Fruit fly (Drosophila melanogaster) whole organism, prepupa: ENCODE results near the gene CG4004.

ENCODE experiments used
- Blimp-1 ChIP-seq: fragments of 200-800 bp; sonication (Bioruptor generic); optimal IDR thresholded peaks from 3 replicates; lab custom pipeline; 2017; ENCODE audit warnings: missing biosample characterization, missing genetic modification characterization, mild to moderate bottlenecking, moderate library complexity, missing genetic modification reagents
- CG10669 ChIP-seq: fragments of 200-800 bp; sonication (Bioruptor generic); optimal IDR thresholded peaks from 3 replicates; lab custom pipeline; 2018; ENCODE audit warnings: missing biosample characterization, mild to moderate bottlenecking, missing genetic modification characterization, moderate library complexity
- CG11294 ChIP-seq: fragments of 200-800 bp; sonication (Bioruptor generic); IDR thresholded peaks from 2 replicates; pipeline ENCODE4 v1.3.6; 2022; ENCODE audit warnings: missing biosample characterization, missing genetic modification characterization
- CG11762 ChIP-seq: fragments of 200-800 bp; sonication (Bioruptor generic); optimal IDR thresholded peaks from 3 replicates; lab custom pipeline; 2016; ENCODE audit warnings: missing biosample characterization, missing genetic modification characterization; ENCODE audit not compliant: insufficient read depth
- CG11902 ChIP-seq: fragments of 200-800 bp; sonication (Bioruptor generic); optimal IDR thresholded peaks from 3 replicates; lab custom pipeline; 2016; ENCODE audit warnings: missing biosample characterization, missing genetic modification characterization
- CG16779 ChIP-seq: fragments of 200-800 bp; sonication (Bioruptor generic); optimal IDR thresholded peaks from 3 replicates; lab custom pipeline; 2017; ENCODE audit warnings: missing biosample characterization, mild to moderate bottlenecking, missing genetic modification characterization
- CG31627 ChIP-seq: fragments of 200-800 bp; sonication (Bioruptor generic); optimal IDR thresholded peaks from 3 replicates; lab custom pipeline; 2016; ENCODE audit warnings: missing biosample characterization, missing genetic modification characterization
- CG32006 ChIP-seq: fragments of 200-800 bp; sonication (Bioruptor generic); optimal IDR thresholded peaks from 3 replicates; lab custom pipeline; 2017; ENCODE audit warnings: missing biosample characterization, mild to moderate bottlenecking, missing genetic modification characterization
- CG3919 ChIP-seq: fragments of 200-800 bp; sonication (Bioruptor generic); optimal IDR thresholded peaks from 3 replicates; lab custom pipeline; 2016; ENCODE audit warnings: missing biosample characterization, missing genetic modification characterization
- CG4318 ChIP-seq: fragments of 200-800 bp; sonication (Bioruptor generic); optimal IDR thresholded peaks from 3 replicates; lab custom pipeline; 2017; ENCODE audit warnings: missing biosample characterization, mild to moderate bottlenecking, missing genetic modification characterization
- CG6163 ChIP-seq: fragments of 200-800 bp; sonication (Bioruptor generic); IDR thresholded peaks from 3 replicates; pipeline ENCODE4 v1.3.6; 2022; ENCODE audit warnings: missing biosample characterization, missing genetic modification characterization
- CG6276 ChIP-seq: fragments of 200-800 bp; sonication (Bioruptor generic); optimal IDR thresholded peaks from 2 replicates; lab custom pipeline; 2017; ENCODE audit warnings: missing biosample characterization, mild to moderate bottlenecking, missing genetic modification characterization
- CG6792 ChIP-seq: fragments of 200-800 bp; sonication (Bioruptor generic); optimal IDR thresholded peaks from 3 replicates; lab custom pipeline; 2016; ENCODE audit warnings: missing biosample characterization, missing genetic modification characterization
- CG7368 ChIP-seq: fragments of 200-800 bp; sonication (Bioruptor generic); optimal IDR thresholded peaks from 3 replicates; lab custom pipeline; 2016; ENCODE audit warnings: missing biosample characterization, missing genetic modification characterization
- CG8319 ChIP-seq: fragments of 200-800 bp; sonication (Bioruptor generic); optimal IDR thresholded peaks from 3 replicates; lab custom pipeline; 2016; ENCODE audit warnings: missing biosample characterization, missing genetic modification characterization
- CG8632 ChIP-seq: fragments of 200-800 bp; sonication (Bioruptor generic); optimal IDR thresholded peaks from 3 replicates; lab custom pipeline; 2016; ENCODE audit warnings: missing biosample characterization, missing genetic modification characterization
- CG9139 ChIP-seq: fragments of 200-800 bp; sonication (Bioruptor generic); optimal IDR thresholded peaks from 3 replicates; lab custom pipeline; 2017; ENCODE audit warnings: missing biosample characterization, mild to moderate bottlenecking, missing genetic modification characterization
- Eip75B ChIP-seq: fragments of 200-800 bp; sonication (Bioruptor generic); optimal IDR thresholded peaks from 3 replicates; lab custom pipeline; 2016; ENCODE audit warnings: missing biosample characterization, missing genetic modification characterization
- Eip78C ChIP-seq: fragments of 200-800 bp; sonication (Bioruptor generic); peaks from one replicate; lab custom pipeline; 2016; ENCODE audit warnings: missing biosample characterization, missing genetic modification characterization
- Eip93F ChIP-seq: fragments of 200-800 bp; sonication (Bioruptor generic); optimal IDR thresholded peaks from 2 replicates; lab custom pipeline; 2016; ENCODE audit warnings: missing biosample characterization, mild to moderate bottlenecking, missing genetic modification characterization
- Ets21C ChIP-seq: fragments of 200-800 bp; sonication (Bioruptor generic); optimal IDR thresholded peaks from 3 replicates; lab custom pipeline; 2016; ENCODE audit warnings: missing biosample characterization, missing genetic modification characterization
- Ets96B ChIP-seq: fragments of 200-800 bp; optimal IDR thresholded peaks from 2 replicates; lab custom pipeline; 2019; ENCODE audit warnings: missing biosample characterization, mild to moderate bottlenecking, missing genetic modification characterization, moderate library complexity
- Gug ChIP-seq: fragments of 200-800 bp; sonication (Bioruptor generic); IDR thresholded peaks from 2 replicates; pipeline ENCODE4 v1.3.6; 2022; ENCODE audit warnings: missing biosample characterization, missing genetic modification characterization
- Hr38 ChIP-seq: sonication (Bioruptor generic); optimal IDR thresholded peaks from 2 replicates; lab custom pipeline; 2016; ENCODE audit warnings: missing biosample characterization, missing genetic modification characterization
- Hr39 ChIP-seq: fragments of 200-800 bp; sonication (Bioruptor generic); optimal IDR thresholded peaks from 2 replicates; lab custom pipeline; 2016; ENCODE audit warnings: missing biosample characterization, missing genetic modification characterization
- Hr4 ChIP-seq: fragments of 200-800 bp; sonication (Bioruptor generic); optimal IDR thresholded peaks from 3 replicates; lab custom pipeline; 2016; ENCODE audit warnings: missing biosample characterization, missing genetic modification characterization
- Lpt ChIP-seq: fragments of 200-800 bp; sonication (Bioruptor generic); optimal IDR thresholded peaks from 3 replicates; lab custom pipeline; 2016; ENCODE audit warnings: missing biosample characterization, missing genetic modification characterization
- Met ChIP-seq: fragments of 200-800 bp; sonication (Bioruptor generic); optimal IDR thresholded peaks from 3 replicates; lab custom pipeline; 2016; ENCODE audit warnings: missing biosample characterization, missing genetic modification characterization
- OdsH ChIP-seq: fragments of 200-800 bp; sonication (Bioruptor generic); optimal IDR thresholded peaks from 3 replicates; lab custom pipeline; 2016; ENCODE audit warnings: missing biosample characterization, missing genetic modification characterization
- Smox ChIP-seq: fragments of 200-800 bp; sonication (Bioruptor generic); optimal IDR thresholded peaks from 3 replicates; lab custom pipeline; 2016; ENCODE audit warnings: missing biosample characterization, missing genetic modification characterization
- Sox102F ChIP-seq: fragments of 200-800 bp; sonication (Bioruptor generic); optimal IDR thresholded peaks from 2 replicates; lab custom pipeline; 2016; ENCODE audit warnings: missing biosample characterization, mild to moderate bottlenecking, missing genetic modification characterization
- Sox14 ChIP-seq: fragments of 200-800 bp; sonication (Bioruptor generic); optimal IDR thresholded peaks from 3 replicates; lab custom pipeline; 2016; ENCODE audit warnings: missing biosample characterization, missing genetic modification characterization
- achi ChIP-seq: fragments of 200-800 bp; sonication (Bioruptor generic); optimal IDR thresholded peaks from 3 replicates; lab custom pipeline; 2016; ENCODE audit warnings: missing biosample characterization, missing genetic modification characterization
- acj6 ChIP-seq: fragments of 200-800 bp; sonication (Bioruptor generic); optimal IDR thresholded peaks from 3 replicates; lab custom pipeline; 2016; ENCODE audit warnings: missing biosample characterization, missing genetic modification characterization
- cyc ChIP-seq: fragments of 200-800 bp; sonication (Bioruptor generic); optimal IDR thresholded peaks from 3 replicates; lab custom pipeline; 2016; ENCODE audit warnings: missing biosample characterization, missing genetic modification characterization
- dsx ChIP-seq: fragments of 200-800 bp; optimal IDR thresholded peaks from 3 replicates; lab custom pipeline; 2019; ENCODE audit warnings: missing biosample characterization, mild to moderate bottlenecking, missing genetic modification characterization, moderate library complexity; ENCODE audit not compliant: poor library complexity, severe bottlenecking
- eg ChIP-seq: fragments of 200-800 bp; sonication (Bioruptor generic); IDR thresholded peaks from 3 replicates; pipeline ENCODE4 v1.3.6; 2022; ENCODE audit warnings: missing biosample characterization, missing genetic modification characterization
- esn ChIP-seq: fragments of 200-800 bp; sonication (Bioruptor generic); optimal IDR thresholded peaks from 2 replicates; lab custom pipeline; 2016; ENCODE audit warnings: missing biosample characterization, mild to moderate bottlenecking, missing genetic modification characterization, moderate library complexity
- fd59A ChIP-seq: fragments of 200-800 bp; sonication (Bioruptor generic); optimal IDR thresholded peaks from 2 replicates; lab custom pipeline; 2017; ENCODE audit warnings: missing biosample characterization, mild to moderate bottlenecking, missing genetic modification characterization, missing genetic modification reagents
- fd85E ChIP-seq: fragments of 200-800 bp; sonication (Bioruptor generic); optimal IDR thresholded peaks from 3 replicates; lab custom pipeline; 2016; ENCODE audit warnings: missing biosample characterization, missing genetic modification characterization
- lz ChIP-seq: fragments of 200-800 bp; sonication (Bioruptor generic); optimal IDR thresholded peaks from 3 replicates; lab custom pipeline; 2016; ENCODE audit warnings: missing biosample characterization, missing genetic modification characterization
- pdm3 ChIP-seq: fragments of 200-800 bp; sonication (Bioruptor generic); optimal IDR thresholded peaks from 3 replicates; lab custom pipeline; 2016; ENCODE audit warnings: missing biosample characterization, missing genetic modification characterization
- salr ChIP-seq, 2 experiments: fragments of 200-800 bp; sonication (Bioruptor generic); optimal IDR thresholded peaks; 3 replicates each; lab custom pipeline; 2016 to 2018; ENCODE audit warnings: missing biosample characterization in 2 of 2, missing genetic modification characterization in 2 of 2, mild to moderate bottlenecking in 1 of 2
- spab ChIP-seq: fragments of 200-800 bp; sonication (Bioruptor generic); optimal IDR thresholded peaks from 2 replicates; lab custom pipeline; 2017; ENCODE audit warnings: missing biosample characterization, mild to moderate bottlenecking, missing genetic modification characterization, missing genetic modification reagents
- ss ChIP-seq, 2 experiments: fragments of 200-800 bp; sonication (Bioruptor generic); optimal IDR thresholded peaks; 2 replicates in 1 of 2; 3 replicates in 1 of 2; lab custom pipeline; 2017 to 2018; ENCODE audit warnings: mild to moderate bottlenecking in 2 of 2, missing biosample characterization in 2 of 2, missing genetic modification characterization in 2 of 2, moderate library complexity in 1 of 2
- svp ChIP-seq: fragments of 200-800 bp; sonication (Bioruptor generic); peaks from one replicate; lab custom pipeline; 2016; ENCODE audit warnings: missing biosample characterization, missing genetic modification characterization
- topi ChIP-seq: fragments of 200-800 bp; sonication (Bioruptor generic); optimal IDR thresholded peaks from 3 replicates; lab custom pipeline; 2016; ENCODE audit warnings: missing biosample characterization, missing genetic modification characterization
- vri ChIP-seq: fragments of 200-800 bp; sonication (Bioruptor generic); optimal IDR thresholded peaks from 3 replicates; lab custom pipeline; 2016; ENCODE audit warnings: missing biosample characterization, mild to moderate bottlenecking, missing genetic modification characterization

CG4004 gene

dm6 chrX:12754348-12754733 is 10.3 kb downstream of the CG4004 start (continued):
- peak; percentile 98 for TF ChIP-seq CG11902 (GFP tag; lab: Kevin White, UChicago)
- TF ChIP-seq spab (GFP tag; lab: Kevin White, UChicago): peak; percentile 97
- peak; percentile 98 for TF ChIP-seq CG8632 (GFP tag; lab: Kevin White, UChicago)
- TF ChIP-seq acj6 (GFP tag; lab: Kevin White, UChicago): peak; percentile 99
- TF ChIP-seq CG32006 (GFP tag; lab: Kevin White, UChicago): peak; percentile 98
- TF ChIP-seq fd85E: peak; percentile 90
- peak; percentile 99 for TF ChIP-seq Eip78C (GFP tag; lab: Kevin White, UChicago)
- TF ChIP-seq CG3919: peak; percentile 99
- TF ChIP-seq, all 60 proteins: peak for 59

- TF ChIP-seq Ets21C (GFP tag; lab: Kevin White, UChicago) (peak; percentile 87), fd85E (peak; percentile 34), eg (GFP tag; lab: Robert Waterston, UW) (peak; percentile 91), lz (peak; percentile 94), CG11902 (GFP tag; lab: Kevin White, UChicago) (peak; percentile 76), pdm3 (GFP tag; lab: Kevin White, UChicago) (peak; percentile 93), acj6 (GFP tag; lab: Kevin White, UChicago) (peak; percentile 86), achi (peak; percentile 84), Eip78C (GFP tag; lab: Kevin White, UChicago) (peak; percentile 95), CG10669 (GFP tag; lab: Kevin White, UChicago) (peak; percentile 94), CG11294 (peak; percentile 85), Hr38 (GFP tag; lab: Kevin White, UChicago) (no peak), CG9139 (GFP tag; lab: Kevin White, UChicago) (peak; percentile 82), CG8319 (peak; percentile 85), topi (peak; percentile 94), svp (peak; percentile 98), CG3919 (peak; percentile 89), cyc (GFP tag; lab: Kevin White, UChicago) (peak; percentile 91), salr (GFP tag; optimal IDR thresholded peaks at IDR 0.05; lab: Kevin White, UChicago) (peak; percentile 64 to 71), CG4318 (peak; percentile 73), Hr4 (GFP tag; lab: Kevin White, UChicago) (peak; percentile 86), Eip75B (GFP tag; lab: Kevin White, UChicago) (peak; percentile 93), Sox102F (GFP tag; lab: Kevin White, UChicago) (peak; percentile 90), spab (GFP tag; lab: Kevin White, UChicago) (peak; percentile 80), Blimp-1 (peak; percentile 82), Gug (peak; percentile 89), vri (peak; percentile 83), CG31627 (GFP tag; lab: Kevin White, UChicago) (peak; percentile 92), Hr39 (GFP tag; lab: Kevin White, UChicago) (peak; percentile 91), esn (GFP tag; lab: Kevin White, UChicago) (peak; percentile 94), Ets96B (tag; lab: Kevin White, UChicago) (peak; percentile 91), CG6163 (GFP tag; lab: Robert Waterston, UW) (peak; percentile 91), Smox (GFP tag; lab: Kevin White, UChicago) (peak; percentile 90), CG11762 (GFP tag; lab: Kevin White, UChicago) (peak; percentile 63), CG6276 (GFP tag; lab: Kevin White, UChicago) (peak; percentile 85), CG7368 (GFP tag; lab: Kevin White, UChicago) (peak; percentile 88), CG8632 (GFP tag; lab: Kevin White, UChicago) (peak; percentile 90), Eip93F (GFP tag; lab: Kevin White, UChicago) (peak; percentile 88), fd59A (GFP tag; lab: Kevin White, UChicago) (peak; percentile 79), dsx (GFP tag; lab: Kevin White, UChicago) (peak; percentile 84), CG6792 (GFP tag; lab: Kevin White, UChicago) (peak; percentile 90), Sox14 (GFP tag; lab: Kevin White, UChicago) (peak; percentile 80), CG16779 (peak; percentile 75), Met (GFP tag; lab: Kevin White, UChicago) (peak; percentile 96), ss (GFP tag; optimal IDR thresholded peaks at IDR 0.05; lab: Kevin White, UChicago) (peak; percentile 84 to 89), Lpt (peak; percentile 58), OdsH (peak; percentile 88)
Observed at dm6 chrX:12755017-12755563, 11.1 kb downstream of the CG4004 start.
